Worm (Caenorhabditis elegans) whole organism, L4/young adult: ENCODE data around the gene F46F5.7.

Experiments
- W03F9.2 ChIP-seq: fragments of 150-350 bp; optimal IDR thresholded peaks from 2 replicates; lab custom pipeline; 2014; ENCODE audit warnings: missing biosample characterization, missing genetic modification characterization
- dao-5 ChIP-seq: sonication (generic microtip); optimal IDR thresholded peaks from 2 replicates; lab custom pipeline; 2016; ENCODE audit warnings: missing genotype, missing genetic modification characterization, moderate library complexity, missing compliant biosample characterization
- him-1 ChIP-seq: sonication (generic microtip); optimal IDR thresholded peaks from 2 replicates; lab custom pipeline; 2016; ENCODE audit warnings: missing genotype, missing genetic modification reagents, missing genetic modification characterization, missing compliant biosample characterization

ce11 chrII:786938-787337 lies 33.5 kb downstream of the F46F5.7 start, which contains the start of gene F46F5.16:
- TF ChIP-seq dao-5 (tag; lab: Kevin White, UChicago) = no peak
- no peak for TF ChIP-seq W03F9.2 (tag; lab: Kevin White, UChicago)
- no peak for TF ChIP-seq him-1 (tag; lab: Kevin White, UChicago)
